Fruit fly (Drosophila melanogaster) whole organism, adult: Measurements from ENCODE around the gene eater.

Experiments
- CG11617 ChIP-seq: fragments of 200-800 bp; sonication (Bioruptor generic); optimal IDR thresholded peaks from 2 replicates; lab custom pipeline; 2017; ENCODE audit warnings: mild to moderate bottlenecking, missing biosample characterization, missing genetic modification reagents, missing genetic modification characterization
- CG12768 ChIP-seq: fragments of 200-800 bp; sonication (Bioruptor generic); optimal IDR thresholded peaks from 2 replicates; lab custom pipeline; 2017; ENCODE audit warnings: missing biosample characterization, missing genetic modification characterization, mild to moderate bottlenecking, moderate library complexity, missing genetic modification reagents
- CG14711 ChIP-seq: fragments of 200-800 bp; sonication (Bioruptor generic); optimal IDR thresholded peaks from 2 replicates; lab custom pipeline; 2018; ENCODE audit warnings: missing biosample characterization, mild to moderate bottlenecking, missing genetic modification characterization, moderate library complexity
- CG1620 ChIP-seq: fragments of 200-800 bp; sonication (Bioruptor generic); optimal IDR thresholded peaks from 2 replicates; lab custom pipeline; 2016; ENCODE audit warnings: missing biosample characterization, missing genetic modification characterization
- CG33017 ChIP-seq: fragments of 200-800 bp; sonication (Bioruptor generic); optimal IDR thresholded peaks from 2 replicates; lab custom pipeline; 2018; ENCODE audit warnings: missing biosample characterization, mild to moderate bottlenecking, missing genetic modification characterization, moderate library complexity
- CG5204 ChIP-seq: fragments of 200-800 bp; sonication (Bioruptor generic); optimal IDR thresholded peaks from 2 replicates; lab custom pipeline; 2016; ENCODE audit warnings: missing biosample characterization, missing genetic modification characterization
- CG7045 ChIP-seq: fragments of 200-800 bp; sonication (Bioruptor generic); optimal IDR thresholded peaks from 2 replicates; lab custom pipeline; 2017; ENCODE audit warnings: missing biosample characterization, mild to moderate bottlenecking, missing genetic modification characterization
- CG7101 ChIP-seq: fragments of 200-800 bp; sonication (Bioruptor generic); optimal IDR thresholded peaks from 2 replicates; lab custom pipeline; 2018; ENCODE audit warnings: missing biosample characterization, mild to moderate bottlenecking, missing genetic modification characterization, moderate library complexity
- Clk ChIP-seq: fragments of 200-800 bp; sonication (Bioruptor generic); optimal IDR thresholded peaks from 2 replicates; lab custom pipeline; 2017; ENCODE audit warnings: missing biosample characterization, missing genetic modification characterization
- Crg-1 ChIP-seq: fragments of 200-800 bp; sonication (Bioruptor generic); optimal IDR thresholded peaks from 2 replicates; lab custom pipeline; 2016; ENCODE audit warnings: missing biosample characterization, missing genetic modification characterization
- Hr96 ChIP-seq: fragments of 200-800 bp; sonication (Bioruptor generic); optimal IDR thresholded peaks from 2 replicates; lab custom pipeline; 2016; ENCODE audit warnings: missing biosample characterization, missing genetic modification characterization
- Mnt ChIP-seq: fragments of 200-800 bp; sonication (Bioruptor generic); optimal IDR thresholded peaks from 2 replicates; lab custom pipeline; 2016; ENCODE audit warnings: missing biosample characterization, mild to moderate bottlenecking, missing genetic modification characterization
- bab1 ChIP-seq: fragments of 200-800 bp; sonication (Bioruptor generic); optimal IDR thresholded peaks from 3 replicates; lab custom pipeline; 2019; ENCODE audit warnings: missing biosample characterization, mild to moderate bottlenecking, missing genetic modification characterization, moderate library complexity
- cic ChIP-seq: fragments of 200-800 bp; sonication (Bioruptor generic); optimal IDR thresholded peaks from 2 replicates; lab custom pipeline; 2017; ENCODE audit warnings: missing biosample characterization, mild to moderate bottlenecking, missing genetic modification characterization, moderate library complexity
- cnc ChIP-seq, 2 experiments: fragments of >200 bp; optimal IDR thresholded peaks; 2 replicates each; lab custom pipeline; 2017
- kay ChIP-seq: fragments of 200-800 bp; sonication (Bioruptor generic); peaks from one replicate; lab custom pipeline; 2016; ENCODE audit warnings: missing biosample characterization, missing genetic modification characterization, borderline replicate concordance
- ovo ChIP-seq: fragments of 200-800 bp; sonication (Bioruptor generic); optimal IDR thresholded peaks from 2 replicates; lab custom pipeline; 2016; ENCODE audit warnings: missing biosample characterization, missing genetic modification characterization
- pad ChIP-seq: fragments of 200-800 bp; sonication (Bioruptor generic); optimal IDR thresholded peaks from 3 replicates; lab custom pipeline; 2017; ENCODE audit warnings: missing biosample characterization, missing genetic modification characterization, mild to moderate bottlenecking, moderate library complexity, missing genetic modification reagents
- tj ChIP-seq: fragments of 200-800 bp; sonication (Bioruptor generic); optimal IDR thresholded peaks from 3 replicates; lab custom pipeline; 2017; ENCODE audit warnings: missing biosample characterization, mild to moderate bottlenecking, missing genetic modification characterization, moderate library complexity
- toe ChIP-seq: fragments of 200-800 bp; sonication (Bioruptor generic); optimal IDR thresholded peaks from 2 replicates; lab custom pipeline; 2016; ENCODE audit warnings: missing biosample characterization, missing genetic modification characterization

Gene eater

DNA sequence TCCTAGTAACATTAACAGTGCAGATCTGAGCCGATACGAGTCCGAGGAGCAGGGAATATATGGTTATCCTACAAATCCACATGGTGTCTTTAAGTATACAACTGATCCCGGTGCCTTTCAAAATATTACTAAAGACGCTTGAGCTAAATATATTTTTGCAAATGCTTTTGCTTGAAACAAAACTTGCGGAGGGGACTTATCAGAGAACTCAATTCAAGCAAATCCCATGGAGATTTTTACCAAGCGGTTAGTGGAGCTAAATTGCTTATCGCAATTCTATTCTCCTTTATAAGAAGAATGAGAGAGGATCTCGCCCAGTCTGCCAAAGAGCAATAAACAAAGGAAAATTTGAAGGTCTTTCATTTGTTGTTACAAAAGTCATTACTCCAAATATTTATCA lies at the start of gene eater:
eater (minus strand) TSS at position 101 of the 400 bp plus-strand sequence.
- TF ChIP-seq bab1 (GFP tag; lab: Kevin White, UChicago) (no peak), Crg-1 (GFP tag; lab: Kevin White, UChicago) (no peak), pad (GFP tag; lab: Kevin White, UChicago) (no peak), tj (GFP tag; lab: Kevin White, UChicago) (no peak), CG7101 (tag; lab: Kevin White, UChicago) (no peak), Mnt (GFP tag; lab: Kevin White, UChicago) (no peak), CG12768 (GFP tag; lab: Kevin White, UChicago) (no peak), kay (GFP tag; lab: Kevin White, UChicago) (no peak)

DNA sequence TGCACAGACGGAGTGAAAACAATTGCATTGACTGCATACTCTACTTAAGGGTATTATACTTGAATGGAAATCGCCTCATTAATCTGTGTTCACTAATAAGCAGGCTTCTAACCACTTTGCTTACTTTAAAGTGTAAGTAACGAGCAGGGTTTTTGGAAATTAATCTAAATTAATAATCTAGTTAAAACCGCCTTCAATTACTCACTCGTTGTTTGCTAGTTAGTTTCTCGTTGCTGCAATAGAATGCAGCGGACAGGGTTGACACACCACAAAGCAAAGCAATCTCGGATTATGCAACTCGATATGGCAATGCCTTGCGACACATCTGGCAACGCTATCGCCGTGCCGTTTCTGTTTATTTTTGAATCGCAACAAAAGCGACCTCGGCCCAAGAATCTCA lies 40.5 kb upstream of the eater start:
- TF ChIP-seq CG14711 (tag; lab: Kevin White, UChicago) (peak; percentile 56), cnc (optimal IDR thresholded peaks at IDR 0.05; lab: Kevin White, UChicago) (no peak), kay (GFP tag; lab: Kevin White, UChicago) (peak; percentile 38), toe (GFP tag; lab: Kevin White, UChicago) (no peak), bab1 (GFP tag; lab: Kevin White, UChicago) (no peak)

DNA sequence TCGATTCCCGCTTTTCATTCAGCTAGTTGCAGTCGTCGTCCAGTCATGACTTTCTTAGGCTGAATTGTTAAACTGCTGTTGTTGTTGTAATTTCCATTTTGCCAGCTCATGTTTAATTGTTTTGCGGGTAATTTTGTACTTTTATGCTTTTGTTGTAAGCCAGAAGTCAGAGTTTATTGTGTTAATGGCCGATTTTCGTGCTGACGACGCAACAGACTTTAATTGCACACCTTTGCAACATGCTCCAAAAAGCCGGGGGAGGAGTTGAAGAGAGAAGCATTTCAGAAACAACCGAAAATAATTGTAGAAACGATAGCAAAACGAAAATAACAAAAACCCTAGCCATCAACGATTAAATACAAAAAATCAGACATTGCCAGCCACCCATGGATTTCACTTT lies 39.2 kb upstream of the eater start:
- TF ChIP-seq tj (GFP tag; lab: Kevin White, UChicago): peak; percentile 95
- TF ChIP-seq Hr96: no peak
- TF ChIP-seq kay (GFP tag; lab: Kevin White, UChicago): no peak
- no peak for TF ChIP-seq CG14711 (tag; lab: Kevin White, UChicago)

DNA sequence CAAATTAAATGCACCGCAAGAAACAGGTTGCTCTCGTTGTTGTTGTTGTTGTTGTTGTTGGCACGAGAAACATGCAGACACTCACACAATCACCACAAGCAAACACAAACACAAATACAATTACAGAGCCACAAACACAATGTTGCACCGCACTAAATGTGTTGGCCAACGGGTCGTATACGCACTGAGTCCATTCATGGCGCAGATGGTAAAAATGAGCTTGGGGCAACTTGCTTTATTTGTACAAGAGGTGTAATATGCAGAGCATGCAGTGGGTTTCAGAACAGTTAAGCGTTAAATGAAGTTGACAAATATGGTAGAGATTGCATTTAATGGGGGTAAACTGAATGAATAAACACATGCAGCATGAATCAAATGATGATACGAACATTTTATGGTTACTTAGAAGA lies 38.4 kb upstream of the eater start:
- TF ChIP-seq cnc (optimal IDR thresholded peaks at IDR 0.05; lab: Kevin White, UChicago): no peak
- no peak for TF ChIP-seq Mnt (GFP tag; lab: Kevin White, UChicago)
- TF ChIP-seq Crg-1 (GFP tag; lab: Kevin White, UChicago): no peak
- TF ChIP-seq pad (GFP tag; lab: Kevin White, UChicago): no peak
- no peak for TF ChIP-seq cic (GFP tag; lab: Kevin White, UChicago)
- TF ChIP-seq CG14711 (tag; lab: Kevin White, UChicago): no peak
- TF ChIP-seq ovo: no peak
- TF ChIP-seq tj (GFP tag; lab: Kevin White, UChicago): no peak
- no peak for TF ChIP-seq CG12768 (GFP tag; lab: Kevin White, UChicago)
- TF ChIP-seq toe (GFP tag; lab: Kevin White, UChicago): no peak

DNA sequence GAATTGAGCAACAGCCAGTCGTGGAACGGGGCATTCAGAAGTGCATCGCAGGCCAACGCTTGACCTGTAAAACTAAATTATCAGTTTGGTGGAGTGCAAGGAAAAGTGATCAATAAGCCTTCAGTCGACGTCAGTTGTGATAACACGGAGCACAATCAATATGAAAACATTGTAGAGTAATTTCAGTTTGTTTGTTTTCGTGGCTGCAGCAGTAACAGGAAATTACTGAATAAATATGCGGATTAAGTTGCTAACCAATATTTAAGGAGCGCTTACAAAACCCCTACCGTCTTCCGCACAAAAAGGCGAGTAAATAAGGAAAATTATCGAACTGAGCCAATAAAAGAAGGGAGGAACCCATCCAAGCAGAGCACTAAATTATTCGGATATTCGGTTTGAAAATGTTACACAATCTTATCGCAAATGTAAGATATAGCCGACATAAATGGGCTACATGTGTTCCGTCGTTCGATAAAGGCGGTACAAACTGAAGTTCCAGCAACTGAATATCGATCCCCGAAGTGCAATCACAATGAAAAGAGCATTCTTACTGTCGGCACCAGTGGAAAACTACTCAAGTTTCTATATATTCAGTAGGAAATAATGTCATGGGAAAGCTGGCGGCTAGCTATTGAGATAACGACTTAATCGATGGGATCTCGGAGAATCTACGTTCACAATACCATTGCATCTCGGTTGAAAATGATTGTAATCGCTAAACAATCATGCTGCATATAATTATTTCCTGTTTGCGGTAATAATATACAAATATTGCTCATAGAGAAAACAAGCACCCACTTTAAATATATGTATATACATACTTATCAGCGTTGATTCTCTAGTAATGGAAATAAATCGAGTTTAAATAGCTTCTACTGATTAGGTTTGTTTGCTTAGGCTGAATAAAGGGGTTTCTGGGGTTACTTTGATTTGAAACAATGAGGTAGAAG lies 36.5 kb upstream of the eater start:
- peak; percentile 1 for TF ChIP-seq tj (GFP tag; lab: Kevin White, UChicago)
- peak; percentile 14 for TF ChIP-seq CG33017 (tag; lab: Kevin White, UChicago)
- peak; percentile 41 for TF ChIP-seq CG14711 (tag; lab: Kevin White, UChicago)
- peak; percentile 60 for TF ChIP-seq CG7045
- peak; percentile 67 for TF ChIP-seq CG7101 (tag; lab: Kevin White, UChicago)
- peak; percentile 41 for TF ChIP-seq pad (GFP tag; lab: Kevin White, UChicago)
- peak; percentile 14 for TF ChIP-seq Hr96
- TF ChIP-seq cnc (optimal IDR thresholded peaks at IDR 0.05; lab: Kevin White, UChicago): no peak
- TF ChIP-seq CG12768 (GFP tag; lab: Kevin White, UChicago): peak; percentile 24
- peak; percentile 65 for TF ChIP-seq CG11617
- TF ChIP-seq Clk (GFP tag; lab: Kevin White, UChicago): peak; percentile 19
- peak; percentile 31 for TF ChIP-seq Crg-1 (GFP tag; lab: Kevin White, UChicago)
- TF ChIP-seq kay (GFP tag; lab: Kevin White, UChicago): peak; percentile 90
- TF ChIP-seq toe (GFP tag; lab: Kevin White, UChicago): no peak
- TF ChIP-seq ovo: peak; percentile 60
- peak; percentile 25 for TF ChIP-seq CG1620
- TF ChIP-seq Mnt (GFP tag; lab: Kevin White, UChicago): no peak
- TF ChIP-seq bab1 (GFP tag; lab: Kevin White, UChicago): no peak
- TF ChIP-seq CG5204: no peak
- peak; percentile 37 for TF ChIP-seq cic (GFP tag; lab: Kevin White, UChicago)

DNA sequence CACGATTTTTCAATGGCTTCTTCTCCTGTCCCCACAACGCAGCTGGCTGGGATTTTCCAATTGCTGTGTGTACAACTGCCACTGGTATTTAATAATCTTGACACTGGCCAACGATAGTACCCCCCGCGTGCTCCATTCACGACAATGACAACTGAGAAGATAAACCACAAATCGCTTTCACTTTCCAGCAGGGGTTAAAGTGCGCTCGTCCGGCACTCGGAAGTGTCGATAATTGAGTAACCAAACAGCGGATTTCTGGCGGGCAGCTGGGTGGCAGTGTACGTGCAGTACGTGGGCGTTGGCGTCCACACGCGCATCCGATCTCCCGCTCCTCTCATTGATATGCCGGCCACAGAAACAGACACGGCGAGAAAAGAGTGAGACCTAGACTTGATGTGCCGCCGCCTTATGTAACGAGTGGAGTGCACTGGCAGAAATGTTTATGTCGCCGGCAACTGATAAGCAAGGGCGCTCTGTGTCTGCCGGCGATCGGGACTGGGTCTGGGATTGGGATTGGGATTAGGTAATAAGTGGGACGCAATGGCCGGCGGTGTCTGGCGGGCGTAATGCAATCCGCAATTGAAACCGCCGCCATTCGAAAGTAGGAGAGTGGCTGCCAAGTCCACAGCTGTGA lies 35.4 kb upstream of the eater start:
- TF ChIP-seq CG5204 (no peak), Clk (GFP tag; lab: Kevin White, UChicago) (no peak), CG33017 (tag; lab: Kevin White, UChicago) (no peak)
